Fruit fly (Drosophila melanogaster): Measurements from ENCODE around the gene Npc2g.

Gene Npc2g

DNA sequence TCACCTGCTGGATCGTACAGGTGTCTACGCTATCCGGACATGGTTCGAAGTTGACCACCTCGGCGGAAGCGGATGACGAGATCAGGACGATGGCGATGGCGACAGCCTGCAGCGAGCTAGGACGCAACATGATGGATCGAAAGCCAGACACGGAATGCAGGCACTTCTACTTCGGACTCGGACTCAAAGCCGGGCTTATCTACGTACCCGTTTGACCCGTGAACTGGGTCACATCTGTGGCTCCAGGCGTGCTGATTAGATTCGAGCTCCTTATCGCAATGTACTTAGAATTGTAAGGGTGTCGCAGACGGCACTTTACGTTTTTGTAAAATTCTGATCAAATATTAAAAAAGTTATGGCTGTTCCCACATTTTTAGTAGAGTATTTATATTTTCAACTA is at the start of gene Npc2g:
Gene Npc2g (minus strand): TSS at position 160 of the 400 bp plus-strand sequence.
- TF ChIP-seq CG17801 (GFP tag; optimal IDR thresholded peaks at IDR 0.05; ENCODE audit: partially characterized antibody) = no peak

DNA sequence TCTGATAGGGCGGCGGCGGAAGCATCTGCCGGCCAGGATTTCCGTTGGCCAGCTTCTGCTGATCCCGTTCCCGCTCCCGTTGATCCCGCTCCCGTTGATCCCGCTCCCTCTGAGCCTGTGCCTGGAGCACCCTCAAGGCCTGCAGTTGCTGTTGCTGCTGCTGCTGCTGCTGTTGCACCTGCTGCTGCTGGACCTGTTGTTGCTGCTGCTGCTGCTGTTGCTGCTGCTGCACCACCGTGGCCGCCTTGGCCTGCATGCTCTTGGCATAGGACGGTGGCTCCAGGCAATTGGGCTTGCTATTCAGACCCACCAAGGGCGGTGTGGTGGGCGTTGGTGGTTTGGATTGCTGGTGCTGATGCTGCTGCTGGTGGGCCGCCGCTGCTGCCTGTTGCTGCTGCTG is 47.9 kb upstream of the Npc2g start:
- no peak for TF ChIP-seq CG17801 (GFP tag; optimal IDR thresholded peaks at IDR 0.05; ENCODE audit: partially characterized antibody)

DNA sequence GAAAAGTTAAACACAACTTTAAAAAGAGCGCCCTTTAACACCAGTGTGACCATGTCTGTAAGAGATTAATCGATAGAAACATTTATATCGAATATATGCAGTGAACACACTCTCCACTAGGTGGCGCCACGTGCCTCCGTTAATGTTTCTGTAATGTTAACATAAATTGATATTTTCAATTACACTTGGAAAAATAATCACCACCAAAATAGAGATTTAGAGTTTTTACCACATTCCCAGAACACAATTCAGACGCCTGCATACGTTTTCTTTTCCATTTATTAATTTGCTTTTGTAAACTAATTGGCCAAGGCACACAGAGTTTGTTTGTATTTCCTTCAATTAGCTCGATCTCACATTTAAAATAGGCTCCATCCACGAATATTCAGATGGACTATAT is 44.3 kb upstream of the Npc2g start:
- no peak for TF ChIP-seq CG17801 (GFP tag; optimal IDR thresholded peaks at IDR 0.05; ENCODE audit: partially characterized antibody)

DNA sequence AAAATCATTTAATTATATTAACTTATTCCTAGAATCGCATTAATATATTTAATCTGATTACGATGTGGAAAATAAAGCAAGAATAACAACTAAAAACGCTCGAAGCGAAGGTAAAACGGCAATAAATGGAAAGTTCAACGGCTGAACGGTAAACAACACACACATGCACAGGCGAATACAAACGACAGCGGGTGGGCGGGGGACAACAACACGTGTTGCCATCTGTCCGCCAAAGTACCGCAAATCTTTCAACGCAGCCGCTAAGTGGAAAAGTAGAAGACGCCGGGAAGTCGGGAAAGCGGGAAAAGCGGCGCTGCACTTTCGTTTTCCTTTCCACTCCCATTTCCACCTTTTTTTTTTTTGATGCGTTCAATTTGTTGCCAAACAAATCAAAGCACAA is 37.5 kb upstream of the Npc2g start:
- TF ChIP-seq CG17801 (GFP tag; optimal IDR thresholded peaks at IDR 0.05; ENCODE audit: partially characterized antibody) = no peak

DNA sequence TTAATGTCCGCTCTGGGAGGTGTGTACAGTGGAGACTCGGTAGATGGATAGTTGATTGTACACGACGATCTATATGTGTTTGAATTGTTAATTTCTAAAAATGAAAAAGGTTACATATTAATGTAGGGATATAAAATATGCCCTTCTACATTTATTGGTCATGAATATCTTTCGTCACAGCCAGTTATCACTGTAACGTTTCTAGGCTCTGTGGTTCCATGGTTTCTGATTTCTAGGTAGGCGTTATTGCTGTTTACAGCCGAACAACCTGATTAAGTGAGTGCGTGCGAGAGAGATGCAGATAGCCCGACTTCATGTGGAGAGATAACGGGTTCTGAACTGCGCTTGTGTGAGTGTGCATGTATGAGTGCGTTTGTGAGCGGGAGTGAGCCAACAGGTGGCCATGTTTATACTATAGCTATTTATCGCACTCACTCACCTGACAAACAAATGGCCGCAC is 36.6 kb upstream of the Npc2g start:
- peak; percentile 82 for TF ChIP-seq CG17801 (GFP tag; optimal IDR thresholded peaks at IDR 0.05; ENCODE audit: partially characterized antibody)

DNA sequence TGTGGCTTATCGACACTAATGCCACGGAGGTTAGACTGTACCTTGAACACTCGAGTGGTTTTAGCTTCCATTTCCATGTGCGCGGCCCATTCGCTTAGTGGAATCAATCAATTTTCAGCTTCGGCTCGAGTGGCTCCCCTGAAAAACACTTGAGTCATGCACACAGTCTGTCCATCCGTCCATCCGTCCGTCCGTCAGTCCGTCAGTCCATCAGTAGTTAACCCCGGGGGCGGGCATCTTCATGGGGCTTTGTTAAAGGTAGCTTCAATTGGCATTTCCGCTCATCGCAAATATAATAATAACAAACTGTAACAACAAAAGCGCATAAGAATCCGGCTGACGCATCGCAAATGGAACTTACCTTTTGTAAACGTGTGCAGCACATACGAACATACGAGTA is 36.1 kb upstream of the Npc2g start:
- TF ChIP-seq CG17801 (GFP tag; optimal IDR thresholded peaks at IDR 0.05; ENCODE audit: partially characterized antibody) = no peak

DNA sequence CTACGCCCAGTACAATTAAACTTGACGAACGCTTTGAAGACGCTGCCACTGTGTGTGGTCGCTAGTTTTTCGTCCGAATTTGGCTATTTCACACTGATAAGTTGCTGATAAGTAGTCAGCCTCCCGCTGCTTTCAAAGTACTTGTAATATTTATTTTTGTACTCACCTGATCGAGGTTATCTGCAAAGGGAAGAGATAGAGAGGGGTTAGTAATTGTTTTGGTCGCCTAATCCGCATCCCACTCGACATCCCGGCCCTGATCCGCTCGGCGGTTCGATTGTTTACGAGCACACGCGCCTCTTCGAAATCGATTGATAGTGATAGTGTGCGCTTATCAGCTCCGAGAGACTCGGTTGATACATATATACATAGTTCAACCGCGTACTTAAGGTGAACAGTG is 35.4 kb upstream of the Npc2g start:
- TF ChIP-seq CG17801 (GFP tag; optimal IDR thresholded peaks at IDR 0.05; ENCODE audit: partially characterized antibody) = no peak

DNA sequence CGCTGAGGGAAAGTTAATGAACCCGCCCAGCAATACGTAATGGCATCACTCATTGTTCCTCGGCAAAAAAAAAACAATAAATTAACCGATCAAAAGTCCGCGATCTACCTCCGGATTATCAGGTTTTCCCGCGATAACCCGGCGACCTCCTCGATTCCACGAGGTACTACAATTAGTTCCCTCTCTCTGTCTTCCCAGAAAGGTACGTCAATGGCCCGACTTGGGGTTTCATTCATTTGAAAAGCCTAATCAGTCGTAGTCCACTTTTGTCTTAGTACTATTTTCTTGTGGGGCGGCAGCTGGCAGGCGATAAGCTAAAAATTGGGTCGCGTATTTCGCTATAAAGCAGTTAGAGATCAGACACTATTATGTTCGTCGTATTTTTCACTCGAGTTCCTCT is 34.2 kb upstream of the Npc2g start:
- no peak for TF ChIP-seq CG17801 (GFP tag; optimal IDR thresholded peaks at IDR 0.05; ENCODE audit: partially characterized antibody)

DNA sequence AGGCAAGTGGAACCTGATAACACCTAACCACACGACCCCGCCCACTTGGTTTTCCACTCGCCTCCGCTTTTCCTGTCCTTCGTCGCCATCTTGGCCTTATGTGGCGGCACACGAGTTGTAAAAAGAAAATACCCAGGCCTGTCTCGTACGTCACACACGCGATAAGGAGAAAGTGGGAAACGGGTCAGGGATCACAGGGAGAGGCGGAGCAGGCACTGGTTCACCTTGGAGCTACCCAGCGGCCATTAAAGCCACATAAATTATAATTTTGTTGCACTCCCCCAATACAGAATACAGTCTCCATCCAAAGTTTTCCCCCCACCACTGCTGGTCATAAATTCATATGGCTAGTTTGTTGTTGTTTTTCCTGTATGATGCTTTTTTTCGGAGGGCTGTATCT is 30.9 kb upstream of the Npc2g start:
- no peak for TF ChIP-seq CG17801 (GFP tag; optimal IDR thresholded peaks at IDR 0.05; ENCODE audit: partially characterized antibody)

DNA sequence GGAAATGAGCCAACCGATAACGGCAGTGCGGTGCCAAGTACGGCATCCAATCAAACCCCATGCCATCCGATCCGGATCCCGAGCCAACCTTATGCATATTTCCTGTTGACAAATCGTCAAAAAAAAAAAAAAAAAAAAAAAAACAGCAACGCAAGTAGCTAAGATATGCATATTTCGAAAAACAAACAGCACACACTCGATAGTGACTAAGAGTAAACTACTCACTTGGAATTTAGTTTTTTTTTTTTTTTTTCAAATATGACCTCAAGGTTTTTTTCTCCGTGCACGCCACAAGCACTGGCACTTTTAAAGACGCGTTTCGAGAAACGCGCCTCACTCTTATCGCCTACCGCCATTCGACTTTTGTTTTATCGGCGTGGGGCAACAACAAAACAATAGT is 30.2 kb upstream of the Npc2g start:
- TF ChIP-seq CG17801 (GFP tag; optimal IDR thresholded peaks at IDR 0.05; ENCODE audit: partially characterized antibody) = no peak

DNA sequence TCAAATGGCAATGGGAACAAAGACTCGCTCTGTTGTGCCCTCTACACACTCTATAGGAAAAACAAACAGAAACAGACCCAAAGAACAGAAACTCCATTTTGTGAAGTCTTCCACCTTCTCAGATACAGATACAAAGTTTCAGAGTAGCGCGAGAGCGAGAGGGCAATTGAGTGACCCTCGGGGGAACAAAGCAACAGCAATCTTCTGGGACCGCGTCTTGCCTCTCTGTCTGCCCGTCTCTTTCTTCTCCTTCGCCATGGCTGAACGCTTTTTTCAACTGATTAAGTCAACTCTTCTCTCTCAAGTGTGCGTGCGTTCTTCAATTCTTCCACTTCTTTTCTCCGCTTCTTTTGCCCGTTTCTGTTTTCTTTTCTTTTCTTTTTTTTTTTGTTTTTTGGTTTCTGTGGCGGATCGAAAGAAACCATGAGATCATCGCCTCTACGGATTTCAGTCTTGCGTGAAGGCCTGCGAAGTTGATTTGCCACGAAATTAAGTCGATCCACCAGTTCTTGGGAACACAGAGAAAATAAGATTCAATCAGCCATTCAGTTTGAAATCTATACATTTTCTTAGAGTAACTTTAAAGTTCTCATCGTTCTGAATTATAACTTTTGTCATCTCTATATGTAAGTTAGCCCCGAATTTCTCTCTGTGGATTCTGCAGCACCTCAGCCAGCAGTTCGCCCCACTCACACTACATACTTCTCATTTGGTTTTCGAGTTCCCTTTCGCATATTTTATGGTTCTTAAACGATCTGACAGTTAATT is 27.9 kb upstream of the Npc2g start:
- no peak for TF ChIP-seq CG17801 (GFP tag; optimal IDR thresholded peaks at IDR 0.05; ENCODE audit: partially characterized antibody)

DNA sequence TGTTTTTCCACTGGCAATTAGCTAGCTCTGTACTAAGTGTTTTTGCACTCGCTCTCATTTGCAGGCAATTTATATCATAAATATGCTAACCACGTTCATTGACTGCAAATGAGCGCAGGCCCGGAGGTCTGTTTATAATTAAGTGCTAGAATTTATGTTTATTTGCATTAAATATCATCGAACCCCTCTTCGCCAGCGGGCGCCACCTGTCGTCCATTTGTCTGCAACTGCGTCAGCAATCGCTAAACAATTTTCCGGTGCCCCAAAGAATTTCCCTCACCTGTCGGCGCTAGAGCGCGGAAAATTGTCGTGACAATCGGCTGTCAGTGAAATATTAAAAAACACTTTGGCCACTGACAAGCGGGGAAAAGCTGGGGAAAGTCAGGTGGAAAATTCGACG is 25.6 kb upstream of the Npc2g start:
- no peak for TF ChIP-seq CG17801 (GFP tag; optimal IDR thresholded peaks at IDR 0.05; ENCODE audit: partially characterized antibody)

DNA sequence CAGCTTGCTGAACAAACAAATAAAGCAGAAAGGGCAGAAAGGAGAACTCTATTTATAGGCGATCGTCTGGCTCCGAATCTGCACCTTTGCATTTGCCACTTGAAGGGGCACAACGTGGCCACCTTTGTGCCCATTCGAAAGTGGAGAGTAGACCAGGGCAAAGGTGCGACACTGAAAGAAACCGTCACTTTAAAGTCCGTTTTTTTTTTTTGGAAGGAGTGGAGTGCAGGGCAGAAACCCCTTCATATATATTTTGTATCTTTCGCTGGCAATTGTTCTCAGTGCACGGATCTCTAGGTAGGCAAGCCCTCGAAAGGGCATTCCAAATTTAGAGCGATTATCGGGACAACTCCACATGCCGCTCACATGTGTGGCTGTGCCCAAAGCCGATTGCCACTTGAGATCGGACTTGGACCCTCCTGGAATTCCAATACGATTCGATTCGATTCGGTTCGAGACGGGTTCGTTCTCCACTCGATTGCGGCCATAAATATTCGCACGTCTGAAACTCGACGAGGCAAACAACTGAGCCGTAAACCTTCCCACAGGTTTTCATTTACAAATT is 25.1 kb upstream of the Npc2g start:
- no peak for TF ChIP-seq CG17801 (GFP tag; optimal IDR thresholded peaks at IDR 0.05; ENCODE audit: partially characterized antibody)

DNA sequence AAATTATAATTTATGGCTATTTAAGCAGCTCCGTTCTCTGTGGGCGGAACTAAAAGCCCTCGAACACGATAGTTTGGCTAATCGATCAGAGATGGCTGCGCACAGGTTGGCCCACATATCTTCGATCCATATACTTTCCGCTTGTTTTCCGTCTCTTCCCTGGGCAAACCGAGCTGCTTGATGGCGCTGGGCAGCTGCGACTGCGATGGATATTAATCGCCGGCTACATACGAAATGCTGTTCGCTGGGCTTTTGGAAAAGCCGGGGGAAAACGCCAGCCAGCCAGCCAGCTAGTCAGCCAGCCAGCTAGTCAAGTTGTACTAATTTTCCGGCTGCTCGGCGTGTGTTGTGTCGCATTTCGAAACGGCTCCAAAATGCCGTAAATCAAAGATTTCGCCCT is 22.5 kb upstream of the Npc2g start:
- no peak for TF ChIP-seq CG17801 (GFP tag; optimal IDR thresholded peaks at IDR 0.05; ENCODE audit: partially characterized antibody)

DNA sequence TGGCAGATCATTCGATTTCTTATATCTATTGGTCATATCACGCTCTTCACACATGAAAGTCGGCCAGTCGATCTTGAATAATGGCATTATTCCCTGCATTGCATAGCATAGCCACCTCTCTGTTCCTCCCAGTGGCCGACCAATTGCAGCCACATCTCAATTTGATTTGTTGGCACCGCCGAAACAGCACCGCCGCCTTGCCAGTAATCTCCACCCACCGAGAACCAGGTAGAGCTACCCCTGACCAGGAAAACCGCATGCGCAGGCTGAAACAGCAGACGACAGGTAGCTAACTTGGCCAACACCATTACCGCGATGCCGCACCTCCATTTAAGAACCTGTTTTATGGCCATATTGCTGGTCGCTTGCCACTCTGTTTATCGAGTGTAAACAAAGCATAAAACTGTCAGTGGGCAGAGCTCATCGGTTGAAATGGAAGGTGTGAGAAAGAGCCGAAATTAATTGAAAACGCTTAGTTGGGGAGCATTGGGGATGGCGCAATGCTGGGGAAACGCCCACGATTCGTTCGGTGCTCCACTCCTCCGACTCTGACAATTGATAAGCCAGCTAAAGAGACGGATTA is 21.9 kb upstream of the Npc2g start:
- no peak for TF ChIP-seq CG17801 (GFP tag; optimal IDR thresholded peaks at IDR 0.05; ENCODE audit: partially characterized antibody)

DNA sequence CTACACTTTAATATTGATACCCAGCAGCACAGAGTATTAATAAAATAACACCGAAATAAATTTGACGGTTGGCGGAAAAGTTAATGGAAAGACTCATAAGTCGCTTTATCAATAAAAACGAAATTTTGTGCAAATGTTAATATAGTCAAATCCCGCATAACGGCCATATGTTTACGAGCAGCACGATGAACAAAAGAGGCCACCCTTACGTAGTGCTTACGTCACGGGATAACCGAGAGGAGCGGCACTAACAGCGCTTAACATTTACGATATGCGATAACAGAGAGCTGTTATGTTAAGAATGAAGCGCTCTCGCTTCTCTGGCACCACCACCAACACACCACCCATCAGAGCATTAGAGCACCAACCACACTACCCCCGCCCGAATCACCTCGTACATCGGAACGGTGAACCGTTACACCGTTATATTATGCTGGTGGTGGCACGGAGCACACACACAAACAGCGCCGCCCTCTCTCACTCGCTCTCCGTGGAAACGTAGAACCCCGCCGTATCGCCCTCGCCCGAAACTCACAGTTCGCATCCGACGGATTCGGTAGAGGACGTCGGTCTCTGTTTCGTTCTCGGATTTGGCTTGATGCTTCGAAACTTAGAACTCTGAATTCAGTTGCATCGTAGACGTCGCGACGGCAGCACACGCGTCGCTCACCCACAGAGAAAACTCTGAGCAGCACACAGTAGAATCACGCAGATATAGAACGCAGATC is 20.4 kb upstream of the Npc2g start, which contains the start of gene zfh1:
Gene zfh1 (plus strand): TSS at position 621 of the 728 bp plus-strand sequence.
- no peak for TF ChIP-seq CG17801 (GFP tag; optimal IDR thresholded peaks at IDR 0.05; ENCODE audit: partially characterized antibody)
